Fruit fly (Drosophila melanogaster): ENCODE data around the gene Pli.

Pli gene

DNA sequence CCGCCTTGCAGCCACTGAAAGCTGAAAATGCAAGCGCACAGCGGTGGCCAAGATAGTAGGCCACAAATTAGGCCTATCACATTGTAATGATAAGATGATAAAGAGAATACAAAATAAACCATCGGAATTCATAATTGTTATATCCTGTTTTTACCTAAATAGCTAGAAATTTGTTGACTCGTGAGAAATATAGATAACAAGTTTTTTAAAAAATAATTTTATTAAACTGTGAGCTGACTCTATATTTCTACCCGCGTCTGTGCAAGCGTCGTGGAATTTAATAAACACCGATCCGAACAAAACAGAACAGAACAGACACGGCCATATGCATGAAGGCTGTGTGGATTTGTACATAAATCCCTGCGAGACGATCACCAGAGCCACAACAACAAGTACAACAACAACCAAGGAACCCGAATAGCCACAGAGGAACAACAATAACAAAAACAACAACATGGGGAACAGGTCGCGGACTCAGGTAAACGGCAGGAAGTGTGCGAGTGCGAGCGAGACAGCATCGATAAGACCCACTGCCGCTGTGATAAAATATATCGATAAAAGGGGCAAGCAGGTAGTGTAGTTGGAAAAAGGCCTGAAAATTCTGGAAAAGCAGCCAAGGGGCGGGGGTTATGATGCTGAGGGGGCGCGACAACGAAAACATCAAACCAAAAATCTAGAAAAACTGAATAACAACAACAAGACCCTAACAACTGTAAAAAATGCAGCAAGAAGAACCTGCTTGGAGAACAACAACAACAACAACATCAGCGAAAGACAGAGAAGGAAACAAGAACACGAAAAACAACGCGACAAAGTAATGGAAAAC, 3.4 kb downstream of the Pli start (continued):
- TF ChIP-seq Kr (GFP tag; optimal IDR thresholded peaks at IDR 0.05): no peak
- no peak; the same call in 1 of the 2 replicates for TF ChIP-seq Gsc (GFP tag; IDR thresholded peaks at IDR 0.05)
- TF ChIP-seq Oli (tag; optimal IDR thresholded peaks at IDR 0.05): peak; percentile 90
- TF ChIP-seq Xrp1 (GFP tag; IDR thresholded peaks at IDR 0.05): peak; percentile 97
- no peak for TF ChIP-seq Dip2 (GFP tag; IDR thresholded peaks at IDR 0.05)
- peak; percentile 95 for TF ChIP-seq CG14710 (tag; optimal IDR thresholded peaks at IDR 0.05)
- TF ChIP-seq CG10654 (GFP tag; optimal IDR thresholded peaks at IDR 0.05): peak; percentile 71
- TF ChIP-seq Hmr (GFP tag; optimal IDR thresholded peaks at IDR 0.05): peak; percentile 56
- TF ChIP-seq sd (tag; optimal IDR thresholded peaks at IDR 0.05): peak; percentile 81
- no peak for TF ChIP-seq CG7745 (tag; optimal IDR thresholded peaks at IDR 0.05)
- peak; percentile 78; the same call in 2 of the 3 replicates for TF ChIP-seq ase (GFP tag; IDR thresholded peaks at IDR 0.05)
- no peak for TF ChIP-seq HLH4C (GFP tag; IDR thresholded peaks at IDR 0.05; ENCODE audit: partially characterized antibody)
- TF ChIP-seq bowl (GFP tag; IDR thresholded peaks at IDR 0.05): no peak
- peak; percentile 44 for TF ChIP-seq CG3838 (GFP tag; optimal IDR thresholded peaks at IDR 0.05)
- TF ChIP-seq CG2875 (GFP tag; optimal IDR thresholded peaks at IDR 0.05): peak; percentile 84
- peak; percentile 77 for TF ChIP-seq Lhr (GFP tag; optimal IDR thresholded peaks at IDR 0.05)
- TF ChIP-seq lmd (GFP tag; IDR thresholded peaks at IDR 0.05): peak; percentile 81
- TF ChIP-seq CG7928 (GFP tag; optimal IDR thresholded peaks at IDR 0.05): no peak
- peak; percentile 74 for TF ChIP-seq NC2β (GFP tag; optimal IDR thresholded peaks at IDR 0.05)
- TF ChIP-seq Fer3 (tag; optimal IDR thresholded peaks at IDR 0.05): peak; percentile 67
- peak; percentile 65 for TF ChIP-seq fd64A (GFP tag; optimal IDR thresholded peaks at IDR 0.05)
- TF ChIP-seq CG3847 (GFP tag; IDR thresholded peaks at IDR 0.05): peak; percentile 49
- TF ChIP-seq CG17612 (GFP tag; IDR thresholded peaks at IDR 0.05): no peak
- TF ChIP-seq CG14667 (GFP tag; IDR thresholded peaks at IDR 0.05): peak; percentile 57
- TF ChIP-seq Dbx (GFP tag; IDR thresholded peaks at IDR 0.05): 0 out of 3 replicates have a peak, but pooled peaks have one; percentile 11
- TF ChIP-seq ap (GFP tag; IDR thresholded peaks at IDR 0.05): peak; percentile 78
- TF ChIP-seq gcm (GFP tag; optimal IDR thresholded peaks at IDR 0.05): peak; percentile 93
- TF ChIP-seq mam (GFP tag; optimal IDR thresholded peaks at IDR 0.05): peak; percentile 46
- peak; percentile 89 for TF ChIP-seq CG2678 (tag; optimal IDR thresholded peaks at IDR 0.05)
- TF ChIP-seq CG34422 (GFP tag; IDR thresholded peaks at IDR 0.05): peak; percentile 82
- peak; percentile 94 for TF ChIP-seq CG12391 (tag; optimal IDR thresholded peaks at IDR 0.05)
- peak; percentile 96 for TF ChIP-seq CG18262 (tag; optimal IDR thresholded peaks at IDR 0.05)
- TF ChIP-seq CG9797 (GFP tag; optimal IDR thresholded peaks at IDR 0.05): peak; percentile 21
- TF ChIP-seq CG2199 (GFP tag; IDR thresholded peaks at IDR 0.05): peak; percentile 12; the same call in 1 of the 3 replicates
- peak; percentile 64 for TF ChIP-seq slp2 (GFP tag; optimal IDR thresholded peaks at IDR 0.05)
- TF ChIP-seq CG12219 (GFP tag; optimal IDR thresholded peaks at IDR 0.05): peak; percentile 84
- TF ChIP-seq trem (tag; optimal IDR thresholded peaks at IDR 0.05): peak; percentile 94
- peak; percentile 7 to 29 for TF ChIP-seq insv (GFP tag; optimal IDR thresholded peaks at IDR 0.05)
- TF ChIP-seq Dad (GFP tag; optimal IDR thresholded peaks at IDR 0.05): peak; percentile 62
- TF ChIP-seq knrl (GFP tag; IDR thresholded peaks at IDR 0.05; ENCODE audit: partially characterized antibody): no peak
- peak; percentile 2 for TF ChIP-seq ftz-f1 (GFP tag; optimal IDR thresholded peaks at IDR 0.05)
- peak; percentile 45 for TF ChIP-seq Elba2 (GFP tag; optimal IDR thresholded peaks at IDR 0.05)
- TF ChIP-seq ssp (GFP tag; IDR thresholded peaks at IDR 0.05): peak; percentile 71
- peak; percentile 6 for TF ChIP-seq p53 (GFP tag; optimal IDR thresholded peaks at IDR 0.05)
- peak; percentile 72 for TF ChIP-seq Fer1 (GFP tag; optimal IDR thresholded peaks at IDR 0.05)
- TF ChIP-seq CG9932 (GFP tag; IDR thresholded peaks at IDR 0.05): peak; percentile 31; the same call in 1 of the 2 replicates
- peak; percentile 64 for TF ChIP-seq CG3065 (GFP tag; optimal IDR thresholded peaks at IDR 0.05)
- no peak for TF ChIP-seq hbn (GFP tag; IDR thresholded peaks at IDR 0.05; ENCODE audit: partially characterized antibody)
- TF ChIP-seq en (GFP tag; optimal IDR thresholded peaks at IDR 0.05): peak; percentile 65

All from whole organism, embryonic.